Worm (Caenorhabditis elegans): ENCODE measurements around the gene ints-7.

DNA sequence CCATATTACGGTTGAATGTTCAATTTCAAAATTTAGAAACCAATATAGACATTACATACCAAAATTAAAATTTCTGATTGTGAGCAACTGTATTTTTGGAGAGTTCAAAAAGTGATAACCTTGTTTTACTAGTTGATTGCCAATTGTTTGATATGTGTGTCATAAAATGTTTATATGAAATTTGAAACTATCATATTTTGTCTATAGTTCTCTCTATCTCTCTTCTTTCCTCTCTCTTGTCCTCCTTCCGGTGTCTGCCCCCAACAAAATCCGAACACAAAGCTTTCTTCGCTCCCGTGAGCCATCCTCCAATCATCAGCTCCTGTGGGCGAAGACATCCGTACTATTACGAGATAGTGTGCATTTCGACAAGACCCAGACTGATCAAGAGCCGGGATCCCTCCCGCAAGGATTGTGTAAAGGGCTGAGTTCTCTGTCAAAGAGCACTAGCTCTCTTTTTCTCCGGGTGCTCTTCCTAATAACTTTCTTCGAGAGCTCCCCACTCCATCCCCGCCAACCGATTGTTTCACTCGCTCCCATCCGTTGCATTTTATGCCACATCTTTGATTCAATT lies 19.8 kb downstream of the ints-7 start:
- TF ChIP-seq pha-4 (tag; optimal IDR thresholded peaks at IDR 0.05) (no peak), nhr-237 (tag; optimal IDR thresholded peaks at IDR 0.05) (no peak), elt-1 (tag; optimal IDR thresholded peaks at IDR 0.05; ENCODE audit: borderline replicate concordance, insufficient read depth) (no peak), mls-2 (tag; optimal IDR thresholded peaks at IDR 0.05) (no peak), lsy-2 (tag; optimal IDR thresholded peaks at IDR 0.05) (no peak), sptf-1 (tag; optimal IDR thresholded peaks at IDR 0.05) (no peak), unc-39 (tag; optimal IDR thresholded peaks at IDR 0.05) (no peak), nhr-12 (tag; optimal IDR thresholded peaks at IDR 0.05) (no peak), nhr-76 (tag; optimal IDR thresholded peaks at IDR 0.05) (no peak), nhr-28 (tag; optimal IDR thresholded peaks at IDR 0.05) (no peak), lin-13 (tag; optimal IDR thresholded peaks at IDR 0.05) (no peak), mep-1 (tag; optimal IDR thresholded peaks at IDR 0.05) (no peak)
